Fruit fly (Drosophila melanogaster) Kc167 (cell line): Measurements from ENCODE around the gene Spn28F.

Experiments
- Myc ChIP-seq: fragments of >200 bp; optimal IDR thresholded peaks from 2 replicates; lab custom pipeline; 2017; ENCODE audit warnings: missing external identifiers
- Sin3A ChIP-seq: fragments of >200 bp; optimal IDR thresholded peaks from 2 replicates; lab custom pipeline; 2018; ENCODE audit warnings: missing external identifiers
- h ChIP-seq: fragments of >200 bp; optimal IDR thresholded peaks from 3 replicates; lab custom pipeline; 2018; ENCODE audit warnings: missing external identifiers
- insv ChIP-seq: fragments of >200 bp; optimal IDR thresholded peaks from 3 replicates; lab custom pipeline; 2018; ENCODE audit warnings: missing external identifiers
- psq ChIP-seq: fragments of >200 bp; optimal IDR thresholded peaks from 2 replicates; lab custom pipeline; 2017; ENCODE audit warnings: missing external identifiers
- ttk ChIP-seq: sonication (Bioruptor generic); optimal IDR thresholded peaks from 2 replicates; lab custom pipeline; 2017; ENCODE audit warnings: missing external identifiers

The Spn28F gene

dm6 chr2L:8241700-8242099 lies at the start of gene Spn28F:
Spn28F (minus strand) TSS chr2L:8241800.
- TF ChIP-seq psq, result no peak
- TF ChIP-seq insv, result no peak
- TF ChIP-seq ttk (lab: Kevin White, UChicago), result no peak
- TF ChIP-seq Myc (lab: Kevin White, UChicago), result no peak
- TF ChIP-seq h (lab: Kevin White, UChicago), result no peak
- no peak for TF ChIP-seq Sin3A

- TF ChIP-seq ttk (lab: Kevin White, UChicago) (no peak), Myc (lab: Kevin White, UChicago) (no peak), insv (no peak), psq (no peak), h (lab: Kevin White, UChicago) (no peak), Sin3A (no peak)
These were observed 49.1 kb upstream of the Spn28F start for dm6 chr2L:8290653-8291233.

- TF ChIP-seq Sin3A, result no peak
- TF ChIP-seq insv, result no peak
- TF ChIP-seq Myc (lab: Kevin White, UChicago), result no peak
- TF ChIP-seq h (lab: Kevin White, UChicago), result no peak
- no peak for TF ChIP-seq psq
- no peak for TF ChIP-seq ttk (lab: Kevin White, UChicago)
These were observed 48.5 kb upstream of the Spn28F start for dm6 chr2L:8290092-8290424.

dm6 chr2L:8289352-8290091 lies 47.9 kb upstream of the Spn28F start:
- TF ChIP-seq insv (no peak), ttk (lab: Kevin White, UChicago) (no peak), psq (no peak), Myc (lab: Kevin White, UChicago) (no peak), Sin3A (no peak), h (lab: Kevin White, UChicago) (no peak)

dm6 chr2L:8288087-8288486 lies 46.5 kb upstream of the Spn28F start:
- TF ChIP-seq Myc (lab: Kevin White, UChicago), result no peak

- no peak for TF ChIP-seq insv
- no peak for TF ChIP-seq h (lab: Kevin White, UChicago)
- no peak for TF ChIP-seq Myc (lab: Kevin White, UChicago)
- no peak for TF ChIP-seq psq
- no peak for TF ChIP-seq ttk (lab: Kevin White, UChicago)
- TF ChIP-seq Sin3A, result no peak
These were observed 45.0 kb upstream of the Spn28F start for dm6 chr2L:8286595-8286994.

- TF ChIP-seq Myc (lab: Kevin White, UChicago), result no peak
- no peak for TF ChIP-seq insv
- TF ChIP-seq psq, result no peak
- no peak for TF ChIP-seq Sin3A
These were observed 43.5 kb upstream of the Spn28F start for dm6 chr2L:8284913-8285619.

- TF ChIP-seq h (lab: Kevin White, UChicago) (no peak), psq (no peak), Sin3A (no peak), ttk (lab: Kevin White, UChicago) (no peak), Myc (lab: Kevin White, UChicago) (no peak), insv (no peak)
These were observed 40.3 kb upstream of the Spn28F start for dm6 chr2L:8281872-8282271.

dm6 chr2L:8280225-8280624 lies 38.6 kb upstream of the Spn28F start:
- no peak for TF ChIP-seq ttk (lab: Kevin White, UChicago)
- no peak for TF ChIP-seq insv
- no peak for TF ChIP-seq Sin3A
- no peak for TF ChIP-seq Myc (lab: Kevin White, UChicago)
- TF ChIP-seq psq, result no peak
- TF ChIP-seq h (lab: Kevin White, UChicago), result no peak

- TF ChIP-seq Sin3A, result no peak
- no peak for TF ChIP-seq ttk (lab: Kevin White, UChicago)
- TF ChIP-seq psq, result no peak
- no peak for TF ChIP-seq Myc (lab: Kevin White, UChicago)
- no peak for TF ChIP-seq insv
- no peak for TF ChIP-seq h (lab: Kevin White, UChicago)
These were observed 37.9 kb upstream of the Spn28F start for dm6 chr2L:8279400-8280065.

dm6 chr2L:8277561-8278201 lies 36.1 kb upstream of the Spn28F start:
- no peak for TF ChIP-seq ttk (lab: Kevin White, UChicago)
- no peak for TF ChIP-seq psq
- TF ChIP-seq insv, result no peak
- TF ChIP-seq Sin3A, result no peak
- TF ChIP-seq Myc (lab: Kevin White, UChicago), result no peak
- TF ChIP-seq h (lab: Kevin White, UChicago), result no peak

dm6 chr2L:8276880-8277279 lies 35.3 kb upstream of the Spn28F start:
- TF ChIP-seq Myc (lab: Kevin White, UChicago) (no peak), insv (no peak), h (lab: Kevin White, UChicago) (no peak), ttk (lab: Kevin White, UChicago) (no peak), Sin3A (no peak), psq (no peak)
